Fruit fly (Drosophila melanogaster) whole organism, embryonic: ENCODE data around the gene CG31809.

Experiments used
- B-H1 ChIP-seq: fragments of 200-800 bp; sonication (Bioruptor generic); IDR thresholded peaks from 3 replicates; pipeline ENCODE4 v1.3.6; 2022; ENCODE audit warnings: missing biosample characterization, missing genetic modification characterization
- BEAF-32 ChIP-seq: fragments of 200-800 bp; sonication (Bioruptor generic); optimal IDR thresholded peaks from 3 replicates; lab custom pipeline; 2017; ENCODE audit warnings: missing biosample characterization, missing genetic modification characterization, mild to moderate bottlenecking, moderate library complexity, missing genetic modification reagents
- Bgb ChIP-seq: fragments of 200-800 bp; sonication (Bioruptor generic); IDR thresholded peaks from 2 replicates; pipeline ENCODE4 v1.3.6; 2022; ENCODE audit warnings: missing biosample characterization, missing genetic modification characterization; ENCODE audit not compliant: partially characterized antibody
- CG10209 ChIP-seq: fragments of 200-800 bp; sonication (Bioruptor generic); optimal IDR thresholded peaks from 3 replicates; lab custom pipeline; 2017; ENCODE audit warnings: missing biosample characterization, mild to moderate bottlenecking, missing genetic modification characterization, missing genetic modification reagents
- CG11696 ChIP-seq: fragments of 200-800 bp; sonication (Bioruptor generic); IDR thresholded peaks from 2 replicates; pipeline ENCODE4 v1.3.6; 2022; ENCODE audit warnings: missing biosample characterization, missing genetic modification characterization
- CG15514 ChIP-seq: fragments of 200-800 bp; sonication (Bioruptor generic); optimal IDR thresholded peaks from 3 replicates; lab custom pipeline; 2017; ENCODE audit warnings: missing biosample characterization, missing genetic modification characterization, mild to moderate bottlenecking, moderate library complexity, missing genetic modification reagents
- CG17361 ChIP-seq: fragments of 200-800 bp; sonication (Bioruptor generic); IDR thresholded peaks from 3 replicates; pipeline ENCODE4 v1.3.6; 2022; ENCODE audit warnings: missing biosample characterization, missing genetic modification characterization
- CG30020 ChIP-seq: fragments of 200-800 bp; optimal IDR thresholded peaks from 2 replicates; lab custom pipeline; 2019; ENCODE audit warnings: missing biosample characterization, mild to moderate bottlenecking, missing genetic modification characterization, moderate library complexity
- CG30403 ChIP-seq: fragments of 200-800 bp; sonication (Bioruptor generic); optimal IDR thresholded peaks from 3 replicates; lab custom pipeline; 2016; ENCODE audit warnings: missing biosample characterization, missing genetic modification characterization
- CG30431 ChIP-seq: fragments of 200-800 bp; sonication (Bioruptor generic); optimal IDR thresholded peaks from 2 replicates; lab custom pipeline; 2017; ENCODE audit warnings: missing biosample characterization, missing genetic modification characterization
- CG32772 ChIP-seq: fragments of 200-800 bp; sonication (Bioruptor generic); IDR thresholded peaks from 2 replicates; pipeline ENCODE4 v1.3.6; 2022; ENCODE audit warnings: missing biosample characterization, missing genetic modification characterization
- CG34422 ChIP-seq: fragments of 200-800 bp; sonication (Bioruptor generic); IDR thresholded peaks from 3 replicates; pipeline ENCODE4 v1.3.6; 2022; ENCODE audit warnings: missing biosample characterization, missing genetic modification characterization
- CG4404 ChIP-seq: fragments of 200-800 bp; sonication (Bioruptor generic); IDR thresholded peaks from 2 replicates; pipeline ENCODE4 v1.3.6; 2022; ENCODE audit warnings: missing biosample characterization, missing genetic modification characterization
- CG4617 ChIP-seq: fragments of 200-800 bp; sonication (Bioruptor generic); optimal IDR thresholded peaks from 3 replicates; lab custom pipeline; 2016; ENCODE audit warnings: missing biosample characterization, missing genetic modification characterization, borderline replicate concordance
- CG6175 ChIP-seq: fragments of 200-800 bp; sonication (Bioruptor generic); IDR thresholded peaks from 3 replicates; pipeline ENCODE4 v1.3.6; 2022; ENCODE audit warnings: missing biosample characterization, missing genetic modification characterization
- CG6254 ChIP-seq: fragments of 200-800 bp; sonication (Bioruptor generic); optimal IDR thresholded peaks from 3 replicates; lab custom pipeline; 2017; ENCODE audit warnings: mild to moderate bottlenecking, missing biosample characterization, missing genetic modification reagents, missing genetic modification characterization
- CG7372 ChIP-seq: fragments of 200-800 bp; sonication (Bioruptor generic); IDR thresholded peaks from 2 replicates; pipeline ENCODE4 v1.3.6; 2022; ENCODE audit warnings: missing biosample characterization, missing genetic modification characterization
- CG8290 ChIP-seq, 3 experiments: fragments of 200-800 bp; sonication (Bioruptor generic); optimal IDR thresholded peaks; 2 replicates each; lab custom pipeline; 2016 to 2019; ENCODE audit warnings: missing biosample characterization in 3 of 3, missing genetic modification characterization in 3 of 3, mild to moderate bottlenecking in 2 of 3, moderate library complexity in 1 of 3
- CG8359 ChIP-seq: fragments of 200-800 bp; sonication (Bioruptor generic); optimal IDR thresholded peaks from 2 replicates; lab custom pipeline; 2017; ENCODE audit warnings: missing biosample characterization, mild to moderate bottlenecking, missing genetic modification characterization, borderline replicate concordance
- CG8924 ChIP-seq: fragments of 200-800 bp; optimal IDR thresholded peaks from 3 replicates; lab custom pipeline; 2019; ENCODE audit warnings: missing biosample characterization, mild to moderate bottlenecking, missing genetic modification characterization, moderate library complexity
- CHES-1-like ChIP-seq: fragments of 200-800 bp; sonication (Bioruptor generic); optimal IDR thresholded peaks from 2 replicates; lab custom pipeline; 2016; ENCODE audit warnings: missing biosample characterization, missing genetic modification characterization
- CrebB ChIP-seq: fragments of 200-800 bp; sonication (Bioruptor generic); optimal IDR thresholded peaks from 3 replicates; lab custom pipeline; 2018; ENCODE audit warnings: missing biosample characterization, mild to moderate bottlenecking, missing genetic modification characterization
- Doc2 ChIP-seq: fragments of 200-800 bp; sonication (Bioruptor generic); IDR thresholded peaks from 2 replicates; pipeline ENCODE4 v1.3.6; 2022; ENCODE audit warnings: missing biosample characterization, missing genetic modification characterization
- Ets97D ChIP-seq: fragments of 200-800 bp; sonication (Bioruptor generic); optimal IDR thresholded peaks from 3 replicates; lab custom pipeline; 2016; ENCODE audit warnings: missing biosample characterization, missing genetic modification characterization
- Hr3 ChIP-seq: fragments of 200-800 bp; sonication (Bioruptor generic); optimal IDR thresholded peaks from 3 replicates; lab custom pipeline; 2016; ENCODE audit warnings: missing biosample characterization, missing genetic modification characterization
- MBD-R2 ChIP-seq: fragments of 200-800 bp; sonication (Bioruptor generic); IDR thresholded peaks from 2 replicates; pipeline ENCODE4 v1.3.6; 2022; ENCODE audit warnings: missing biosample characterization, missing genetic modification characterization
- NC2α ChIP-seq: fragments of 200-800 bp; sonication (Bioruptor generic); optimal IDR thresholded peaks from 2 replicates; lab custom pipeline; 2016; ENCODE audit warnings: missing biosample characterization, missing genetic modification characterization
- Pdp1 ChIP-seq, 2 experiments: fragments of 200-800 bp; sonication (Bioruptor generic); optimal IDR thresholded peaks; 3 replicates each; lab custom pipeline; 2016; ENCODE audit warnings: missing biosample characterization in 2 of 2, missing genetic modification characterization in 2 of 2, mild to moderate bottlenecking in 1 of 2, moderate library complexity in 1 of 2
- Poxn ChIP-seq: fragments of 200-800 bp; sonication (Bioruptor generic); IDR thresholded peaks from 2 replicates; pipeline ENCODE4 v1.3.6; 2022; ENCODE audit warnings: missing biosample characterization, missing genetic modification characterization
- ab ChIP-seq: fragments of 200-800 bp; sonication (Bioruptor generic); optimal IDR thresholded peaks from 2 replicates; lab custom pipeline; 2016; ENCODE audit warnings: missing biosample characterization, missing genetic modification characterization
- cad ChIP-seq: fragments of >200 bp; optimal IDR thresholded peaks from 2 replicates; lab custom pipeline; 2017; ENCODE audit warnings: missing biosample characterization, missing genetic modification characterization
- crc ChIP-seq: fragments of 200-800 bp; sonication (Bioruptor generic); optimal IDR thresholded peaks from 2 replicates; lab custom pipeline; 2016; ENCODE audit warnings: missing biosample characterization, missing genetic modification characterization
- croc ChIP-seq: fragments of 200-800 bp; sonication (Bioruptor generic); conservative IDR thresholded peaks from 3 replicates; pipeline ENCODE4 v1.3.6; 2022; ENCODE audit warnings: missing biosample characterization, missing genetic modification characterization
- danr ChIP-seq: fragments of 200-800 bp; sonication (Bioruptor generic); IDR thresholded peaks from 2 replicates; pipeline ENCODE4 v1.3.6; 2022; ENCODE audit warnings: missing biosample characterization, missing genetic modification characterization
- ewg ChIP-seq: fragments of 200-800 bp; sonication (Bioruptor generic); optimal IDR thresholded peaks from 3 replicates; lab custom pipeline; 2017; ENCODE audit warnings: mild to moderate bottlenecking, missing biosample characterization, missing genetic modification reagents, missing genetic modification characterization
- fd96Cb ChIP-seq: fragments of 200-800 bp; sonication (Bioruptor generic); optimal IDR thresholded peaks from 2 replicates; lab custom pipeline; 2018; ENCODE audit warnings: missing biosample characterization, mild to moderate bottlenecking, missing genetic modification characterization, moderate library complexity
- gro ChIP-seq: fragments of 200-800 bp; sonication (Bioruptor generic); optimal IDR thresholded peaks from 2 replicates; lab custom pipeline; 2016; ENCODE audit warnings: missing biosample characterization, missing genetic modification characterization
- ham ChIP-seq: fragments of 200-800 bp; sonication (Bioruptor generic); IDR thresholded peaks from 2 replicates; pipeline ENCODE4 v1.3.6; 2022; ENCODE audit warnings: missing biosample characterization, missing genetic modification characterization
- hkb ChIP-seq, 2 experiments: fragments of 200-800 bp in 1 of 2; fragments of >200 bp in 1 of 2; sonication (Bioruptor generic) in 1 of 2; IDR thresholded peaks in 1 of 2; optimal IDR thresholded peaks in 1 of 2; 2 replicates each; pipeline versions ENCODE4 v1.3.6 to Lab custom; 2017 to 2022; ENCODE audit warnings: missing biosample characterization in 1 of 2, missing genetic modification characterization in 1 of 2
- lbe ChIP-seq: fragments of 200-800 bp; sonication (Bioruptor generic); optimal IDR thresholded peaks from 2 replicates; lab custom pipeline; 2016; ENCODE audit warnings: missing biosample characterization, mild to moderate bottlenecking, missing genetic modification characterization
- pho ChIP-seq: fragments of 200-800 bp; sonication (Bioruptor generic); optimal IDR thresholded peaks from 2 replicates; lab custom pipeline; 2016; ENCODE audit warnings: missing biosample characterization, missing genetic modification characterization
- psq ChIP-seq: fragments of 200-800 bp; sonication (Bioruptor generic); optimal IDR thresholded peaks from 2 replicates; lab custom pipeline; 2017; ENCODE audit warnings: missing biosample characterization, missing genetic modification characterization
- ranshi ChIP-seq: fragments of 200-800 bp; sonication (Bioruptor generic); IDR thresholded peaks from 2 replicates; pipeline ENCODE4 v1.3.6; 2022; ENCODE audit warnings: missing biosample characterization, missing genetic modification characterization
- rib ChIP-seq: fragments of 200-800 bp; sonication (Bioruptor generic); IDR thresholded peaks from 2 replicates; pipeline ENCODE4 v1.3.6; 2022; ENCODE audit warnings: missing biosample characterization, missing genetic modification characterization
- sim ChIP-seq: fragments of 200-800 bp; sonication (Bioruptor generic); IDR thresholded peaks from 2 replicates; pipeline ENCODE4 v1.3.6; 2022; ENCODE audit warnings: missing biosample characterization, missing genetic modification characterization
- sr ChIP-seq: fragments of 200-800 bp; sonication (Bioruptor generic); IDR thresholded peaks from 3 replicates; pipeline ENCODE4 v1.3.6; 2022; ENCODE audit warnings: missing biosample characterization, missing genetic modification characterization
- ssp ChIP-seq: fragments of 200-800 bp; sonication (Bioruptor generic); IDR thresholded peaks from 2 replicates; pipeline ENCODE4 v1.3.6; 2022; ENCODE audit warnings: missing biosample characterization, missing genetic modification characterization
- tgo ChIP-seq: fragments of 200-800 bp; sonication (Bioruptor generic); IDR thresholded peaks from 3 replicates; pipeline ENCODE4 v1.3.6; 2022; ENCODE audit warnings: missing biosample characterization, missing genetic modification characterization
- tin ChIP-seq: fragments of 200-800 bp; sonication (Bioruptor generic); optimal IDR thresholded peaks from 3 replicates; lab custom pipeline; 2016; ENCODE audit warnings: missing biosample characterization, missing genetic modification characterization
- zen ChIP-seq: fragments of 200-800 bp; sonication (Bioruptor generic); optimal IDR thresholded peaks from 3 replicates; lab custom pipeline; 2018; ENCODE audit warnings: missing biosample characterization, mild to moderate bottlenecking, missing genetic modification characterization, moderate library complexity

Gene CG31809

dm6 chr2L:16818335-16818973 is 40.1 kb downstream of the CG31809 start (continued):
- no peak for TF ChIP-seq CG8290 (GFP tag; optimal IDR thresholded peaks at IDR 0.05; lab: Kevin White, UChicago)
- TF ChIP-seq CG8290 (tag; optimal IDR thresholded peaks at IDR 0.05; lab: Kevin White, UChicago), result no peak
- peak in 1 of 2 experiments; percentile 67 for TF ChIP-seq Pdp1 (GFP tag; optimal IDR thresholded peaks at IDR 0.05; lab: Kevin White, UChicago)
- TF ChIP-seq ewg (GFP tag; lab: Kevin White, UChicago), result no peak
- TF ChIP-seq CG7372 (GFP tag; lab: Robert Waterston, UW), result no peak
- TF ChIP-seq ham (GFP tag; lab: Robert Waterston, UW), result no peak
- no peak for TF ChIP-seq danr
- no peak for TF ChIP-seq psq (GFP tag; lab: Kevin White, UChicago)
- TF ChIP-seq tin (GFP tag; lab: Kevin White, UChicago), result peak; percentile 8
- TF ChIP-seq CG4404 (GFP tag; lab: Robert Waterston, UW), result no peak
- no peak for TF ChIP-seq BEAF-32 (GFP tag; lab: Kevin White, UChicago)
- no peak for TF ChIP-seq croc (GFP tag; lab: Robert Waterston, UW)
- peak; percentile 36 for TF ChIP-seq lbe (GFP tag; lab: Kevin White, UChicago)
- no peak for TF ChIP-seq rib (GFP tag; lab: Robert Waterston, UW)
- peak; percentile 35; the same call in 1 of the 2 replicates for TF ChIP-seq CG32772
- TF ChIP-seq ranshi (GFP tag; lab: Robert Waterston, UW), result no peak
- TF ChIP-seq Poxn (GFP tag; lab: Robert Waterston, UW), result no peak
- TF ChIP-seq CG30403 (GFP tag; lab: Kevin White, UChicago), result peak; percentile 35
- TF ChIP-seq NC2α (GFP tag; lab: Kevin White, UChicago), result no peak
- no peak for TF ChIP-seq Bgb (GFP tag; lab: Robert Waterston, UW)
- peak; percentile 63 for TF ChIP-seq CG6254
- no peak for TF ChIP-seq CG15514 (GFP tag; lab: Kevin White, UChicago)
- TF ChIP-seq pho, result no peak
- peak; percentile 9 for TF ChIP-seq CG8924 (tag; lab: Kevin White, UChicago)
- TF ChIP-seq Hr3 (GFP tag; lab: Kevin White, UChicago), result no peak
- no peak for TF ChIP-seq sim (GFP tag; lab: Robert Waterston, UW)
- peak; percentile 88 for TF ChIP-seq CG11696
- TF ChIP-seq tgo (GFP tag; lab: Robert Waterston, UW), result no peak
- TF ChIP-seq crc (GFP tag; lab: Kevin White, UChicago), result peak; percentile 21
- TF ChIP-seq CrebB (tag; lab: Kevin White, UChicago), result no peak
- no peak for TF ChIP-seq cad
- no peak for TF ChIP-seq sr (GFP tag; lab: Robert Waterston, UW)
- no peak for TF ChIP-seq B-H1
- TF ChIP-seq zen (tag; lab: Kevin White, UChicago), result no peak
- TF ChIP-seq Doc2 (GFP tag; lab: Robert Waterston, UW), result no peak
- TF ChIP-seq CHES-1-like (GFP tag; lab: Kevin White, UChicago), result no peak
- TF ChIP-seq Ets97D, result no peak
- no peak for TF ChIP-seq CG34422
- TF ChIP-seq CG4617, result no peak
- TF ChIP-seq hkb (optimal IDR thresholded peaks at IDR 0.05; lab: Kevin White, UChicago), result no peak
- TF ChIP-seq hkb (GFP tag; IDR thresholded peaks at IDR 0.05; lab: Robert Waterston, UW), result no peak
- no peak for TF ChIP-seq gro (GFP tag; lab: Kevin White, UChicago)
- TF ChIP-seq fd96Cb (tag; lab: Kevin White, UChicago), result peak; percentile 37
- TF ChIP-seq CG30431, result no peak
- no peak for TF ChIP-seq MBD-R2 (GFP tag; lab: Robert Waterston, UW)
- no peak for TF ChIP-seq ssp (GFP tag; lab: Robert Waterston, UW)
- TF ChIP-seq ab (GFP tag; lab: Kevin White, UChicago), result no peak
- peak; percentile 20 for TF ChIP-seq CG8359 (GFP tag; lab: Kevin White, UChicago)
- no peak for TF ChIP-seq CG6175 (GFP tag; lab: Robert Waterston, UW)
- TF ChIP-seq CG17361 (GFP tag; lab: Robert Waterston, UW), result 0 out of 3 replicates have a peak, but pooled peaks have one; percentile 39
- peak; percentile 13 for TF ChIP-seq CG10209 (GFP tag; lab: Kevin White, UChicago)
- TF ChIP-seq CG30020 (tag; lab: Kevin White, UChicago), result no peak
